Fruit fly (Drosophila melanogaster): Measurements from ENCODE around the gene CG32982.

Gene CG32982

dm6 chr2L:9133169-9133568 lies 7.6 kb downstream of the CG32982 start (continued):
- TF ChIP-seq twi (tag; optimal IDR thresholded peaks at IDR 0.05): peak; percentile 66
- peak; percentile 57 for TF ChIP-seq CG4730 (GFP tag; IDR thresholded peaks at IDR 0.05)
- no peak for TF ChIP-seq schlank (tag; optimal IDR thresholded peaks at IDR 0.05)
- TF ChIP-seq CG7987 (GFP tag; optimal IDR thresholded peaks at IDR 0.05): no peak
- no peak for TF ChIP-seq CHES-1-like (GFP tag; optimal IDR thresholded peaks at IDR 0.05)
- TF ChIP-seq repo (GFP tag; optimal IDR thresholded peaks at IDR 0.05): no peak
- TF ChIP-seq sqz (GFP tag; optimal IDR thresholded peaks at IDR 0.05): peak; percentile 43
- peak; percentile 82 for TF ChIP-seq CoRest (tag; optimal IDR thresholded peaks at IDR 0.05)
- peak; percentile 35 for TF ChIP-seq Max (GFP tag; optimal IDR thresholded peaks at IDR 0.05)
- TF ChIP-seq CG33557 (GFP tag; optimal IDR thresholded peaks at IDR 0.05): peak; percentile 78
- TF ChIP-seq amos (GFP tag; IDR thresholded peaks at IDR 0.05; ENCODE audit: partially characterized antibody): no peak
- no peak for TF ChIP-seq CG12744 (GFP tag; optimal IDR thresholded peaks at IDR 0.05)
- peak; percentile 32 for TF ChIP-seq CG10431 (GFP tag; optimal IDR thresholded peaks at IDR 0.05)
- TF ChIP-seq luna (GFP tag; optimal IDR thresholded peaks at IDR 0.05): no peak
- TF ChIP-seq cato (GFP tag; optimal IDR thresholded peaks at IDR 0.05; ENCODE audit: borderline replicate concordance): peak; percentile 26
- TF ChIP-seq crp (GFP tag; optimal IDR thresholded peaks at IDR 0.05): no peak
- TF ChIP-seq HLH3B (GFP tag; IDR thresholded peaks at IDR 0.05): peak; percentile 66; the same call in 1 of the 2 replicates
- peak; percentile 61 for TF ChIP-seq scrt (GFP tag; optimal IDR thresholded peaks at IDR 0.05)
- peak; percentile 61; the same call in 1 of the 2 replicates for TF ChIP-seq onecut (GFP tag; IDR thresholded peaks at IDR 0.05)
- no peak for TF ChIP-seq Scr (GFP tag; IDR thresholded peaks at IDR 0.05; ENCODE audit: partially characterized antibody)
- TF ChIP-seq CG9215 (GFP tag; IDR thresholded peaks at IDR 0.05): no peak
- TF ChIP-seq stwl (tag; optimal IDR thresholded peaks at IDR 0.05): peak; percentile 43
- TF ChIP-seq YL-1 (GFP tag; optimal IDR thresholded peaks at IDR 0.05): no peak
- peak; percentile 79 for TF ChIP-seq Sox100B (GFP tag; optimal IDR thresholded peaks at IDR 0.05)
- no peak for TF ChIP-seq btn (GFP tag; optimal IDR thresholded peaks at IDR 0.05)
- TF ChIP-seq tx (GFP tag; optimal IDR thresholded peaks at IDR 0.05): no peak
- no peak for TF ChIP-seq Rfx (GFP tag; IDR thresholded peaks at IDR 0.05)
- no peak for TF ChIP-seq Usf (GFP tag; optimal IDR thresholded peaks at IDR 0.05)
- peak; percentile 64 for TF ChIP-seq CG1233 (GFP tag; optimal IDR thresholded peaks at IDR 0.05)
- TF ChIP-seq cad (GFP tag; optimal IDR thresholded peaks at IDR 0.05): no peak
- peak; percentile 28 for TF ChIP-seq Fer2 (tag; optimal IDR thresholded peaks at IDR 0.05)
- no peak for TF ChIP-seq CG13287 (GFP tag; IDR thresholded peaks at IDR 0.05; ENCODE audit: partially characterized antibody)
- TF ChIP-seq CG1603 (tag; optimal IDR thresholded peaks at IDR 0.05): peak; percentile 11
- TF ChIP-seq pita (GFP tag; optimal IDR thresholded peaks at IDR 0.05): no peak
- TF ChIP-seq CG8924 (tag; optimal IDR thresholded peaks at IDR 0.05): peak; percentile 85
- no peak for TF ChIP-seq br (optimal IDR thresholded peaks at IDR 0.05)
- TF ChIP-seq sob (GFP tag; IDR thresholded peaks at IDR 0.05): 0 out of 2 replicates have a peak, but pooled peaks have one; percentile 15
- TF ChIP-seq z (GFP tag; IDR thresholded peaks at IDR 0.05): no peak
- no peak for TF ChIP-seq tup (GFP tag; optimal IDR thresholded peaks at IDR 0.05)
- no peak for TF ChIP-seq insv (GFP tag; optimal IDR thresholded peaks at IDR 0.05)
- TF ChIP-seq jumu (GFP tag; optimal IDR thresholded peaks at IDR 0.05): no peak
- TF ChIP-seq CG30431 (GFP tag; optimal IDR thresholded peaks at IDR 0.05): peak; percentile 26
- no peak for TF ChIP-seq CG9876 (GFP tag; optimal IDR thresholded peaks at IDR 0.05)
- no peak for TF ChIP-seq chn (GFP tag; optimal IDR thresholded peaks at IDR 0.05)
- peak; percentile 37 for TF ChIP-seq BtbVII (GFP tag; optimal IDR thresholded peaks at IDR 0.05)
- no peak for TF ChIP-seq Ets97D (GFP tag; optimal IDR thresholded peaks at IDR 0.05)
- TF ChIP-seq ash1 (GFP tag; optimal IDR thresholded peaks at IDR 0.05): no peak
- TF ChIP-seq dysf (GFP tag; IDR thresholded peaks at IDR 0.05): peak; percentile 60
- peak; percentile 34; the same call in 1 of the 3 replicates for TF ChIP-seq CG2199 (GFP tag; IDR thresholded peaks at IDR 0.05)
- no peak for TF ChIP-seq yki (optimal IDR thresholded peaks at IDR 0.05)
- TF ChIP-seq CG16863 (GFP tag; optimal IDR thresholded peaks at IDR 0.05): no peak
- peak; percentile 51 for TF ChIP-seq nau (GFP tag; optimal IDR thresholded peaks at IDR 0.05)

Measured in whole organism, embryonic.